Worm (Caenorhabditis elegans) whole organism, mixed stage, embryonic: ENCODE data around the gene clec-57.

ENCODE experiments used
- M03D4.4 ChIP-seq: sonication (generic microtip); optimal IDR thresholded peaks from 2 replicates; lab custom pipeline; 2017; ENCODE audit warnings: mild to moderate bottlenecking, missing genetic modification characterization, missing compliant biosample characterization
- bed-3 ChIP-seq: fragments of 200-800 bp; sonication (Bioruptor generic); optimal IDR thresholded peaks from 3 replicates; lab custom pipeline; 2018; ENCODE audit warnings: mild to moderate bottlenecking, missing genetic modification characterization, moderate library complexity, missing compliant biosample characterization
- blmp-1 ChIP-seq: fragments of 150-350 bp; optimal IDR thresholded peaks from 2 replicates; lab custom pipeline; 2014; ENCODE audit warnings: missing biosample characterization, missing genetic modification characterization
- ceh-39 ChIP-seq: fragments of 150-350 bp; optimal IDR thresholded peaks from 2 replicates; lab custom pipeline; 2014; ENCODE audit warnings: missing biosample characterization, missing genetic modification characterization
- ces-1 ChIP-seq: fragments of 150-350 bp; optimal IDR thresholded peaks from 2 replicates; lab custom pipeline; 2014; ENCODE audit warnings: missing biosample characterization, missing genetic modification reagents, missing genetic modification characterization
- cnd-1 ChIP-seq: fragments of 200-800 bp; sonication (Bioruptor generic); optimal IDR thresholded peaks from 2 replicates; lab custom pipeline; 2018; ENCODE audit warnings: mild to moderate bottlenecking, missing genetic modification characterization, missing compliant biosample characterization
- drap-1 ChIP-seq: fragments of 200-800 bp; sonication (Bioruptor generic); optimal IDR thresholded peaks from 3 replicates; lab custom pipeline; 2018; ENCODE audit warnings: mild to moderate bottlenecking, missing genetic modification characterization, missing compliant biosample characterization
- elt-3 ChIP-seq: fragments of 150-350 bp; optimal IDR thresholded peaks from 2 replicates; lab custom pipeline; 2014; ENCODE audit warnings: missing biosample characterization, missing genetic modification characterization
- ham-2 ChIP-seq: fragments of 200-800 bp; sonication (Bioruptor generic); optimal IDR thresholded peaks from 2 replicates; lab custom pipeline; 2018; ENCODE audit warnings: mild to moderate bottlenecking, missing genetic modification characterization, missing compliant biosample characterization
- hlh-1 ChIP-seq: fragments of 150-350 bp; optimal IDR thresholded peaks from 2 replicates; lab custom pipeline; 2014; ENCODE audit warnings: missing biosample characterization, missing genetic modification reagents, missing genetic modification characterization
- lin-13 ChIP-seq: fragments of 150-350 bp; optimal IDR thresholded peaks from 2 replicates; lab custom pipeline; 2014; ENCODE audit warnings: missing biosample characterization, missing genetic modification characterization
- lsy-2 ChIP-seq: fragments of 150-350 bp; optimal IDR thresholded peaks from 2 replicates; lab custom pipeline; 2014; ENCODE audit warnings: missing biosample characterization, missing genetic modification characterization
- mab-5 ChIP-seq: fragments of 150-350 bp; optimal IDR thresholded peaks from 2 replicates; lab custom pipeline; 2014; ENCODE audit warnings: missing biosample characterization, missing genetic modification characterization
- mep-1 ChIP-seq: fragments of 150-350 bp; optimal IDR thresholded peaks from 2 replicates; lab custom pipeline; 2017; ENCODE audit warnings: missing biosample characterization, missing genetic modification reagents, missing genetic modification characterization, inconsistent platforms
- mls-2 ChIP-seq: sonication (generic microtip); optimal IDR thresholded peaks from 2 replicates; lab custom pipeline; 2016; ENCODE audit warnings: mild to moderate bottlenecking, missing genetic modification characterization, moderate library complexity, missing compliant biosample characterization
- nhr-12 ChIP-seq: fragments of 150-350 bp; optimal IDR thresholded peaks from 2 replicates; lab custom pipeline; 2014; ENCODE audit warnings: missing biosample characterization, missing genetic modification characterization
- nhr-237 ChIP-seq: fragments of 150-350 bp; optimal IDR thresholded peaks from 2 replicates; lab custom pipeline; 2014; ENCODE audit warnings: missing biosample characterization, missing genetic modification characterization
- nhr-28 ChIP-seq: fragments of 150-350 bp; optimal IDR thresholded peaks from 2 replicates; lab custom pipeline; 2014; ENCODE audit warnings: missing biosample characterization, missing genetic modification characterization
- nhr-76 ChIP-seq: sonication (generic microtip); optimal IDR thresholded peaks from 2 replicates; lab custom pipeline; 2017; ENCODE audit warnings: missing biosample characterization, missing genetic modification characterization
- pha-4 ChIP-seq: fragments of 150-350 bp; optimal IDR thresholded peaks from 2 replicates; lab custom pipeline; 2018; ENCODE audit warnings: missing biosample characterization, missing genetic modification reagents, missing genetic modification characterization
- sem-2 ChIP-seq: fragments of 200-800 bp; sonication (Bioruptor generic); optimal IDR thresholded peaks from 2 replicates; lab custom pipeline; 2018; ENCODE audit warnings: mild to moderate bottlenecking, missing genetic modification characterization, missing compliant biosample characterization
- snpc-4 ChIP-seq: fragments of 150-350 bp; optimal IDR thresholded peaks from 2 replicates; lab custom pipeline; 2014; ENCODE audit warnings: missing biosample characterization, missing genetic modification characterization
- tbx-8 ChIP-seq: fragments of 200-800 bp; sonication (Bioruptor generic); optimal IDR thresholded peaks from 2 replicates; lab custom pipeline; 2018; ENCODE audit warnings: mild to moderate bottlenecking, missing genetic modification characterization, moderate library complexity, missing compliant biosample characterization
- unc-120 ChIP-seq: sonication (generic microtip); optimal IDR thresholded peaks from 2 replicates; lab custom pipeline; 2017; ENCODE audit warnings: missing genetic modification characterization, missing compliant biosample characterization; ENCODE audit not compliant: poor library complexity, severe bottlenecking
- unc-39 ChIP-seq: fragments of 150-350 bp; optimal IDR thresholded peaks from 2 replicates; lab custom pipeline; 2014; ENCODE audit warnings: missing biosample characterization, missing genetic modification characterization
- unc-62 ChIP-seq: fragments of 150-350 bp; optimal IDR thresholded peaks from 2 replicates; lab custom pipeline; 2014; ENCODE audit warnings: missing biosample characterization, missing genetic modification reagents, missing genetic modification characterization
- zip-8 ChIP-seq: fragments of 150-350 bp; optimal IDR thresholded peaks from 2 replicates; lab custom pipeline; 2014; ENCODE audit warnings: missing biosample characterization, missing genetic modification characterization
- ztf-11 ChIP-seq: fragments of 150-350 bp; optimal IDR thresholded peaks from 2 replicates; lab custom pipeline; 2014; ENCODE audit warnings: missing biosample characterization, missing genetic modification characterization

The clec-57 gene

DNA sequence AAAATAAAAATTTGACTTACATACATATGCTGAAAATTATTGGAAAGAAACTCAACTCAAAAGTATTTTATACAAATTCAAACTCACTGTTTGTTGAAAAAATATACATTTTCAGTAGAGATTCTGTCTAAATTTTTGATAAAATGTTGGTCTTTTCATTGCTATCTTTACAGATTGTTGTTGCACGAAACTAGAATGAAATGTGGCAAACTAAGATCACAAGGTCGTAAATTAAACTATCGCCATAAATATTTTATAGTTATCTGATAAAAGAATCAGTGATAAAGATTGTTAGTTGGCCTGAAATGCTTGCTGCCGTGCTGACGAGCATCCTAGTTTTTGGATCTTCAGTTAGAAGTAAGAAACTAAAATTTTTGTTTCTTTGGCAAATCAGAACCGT is 9.9 kb downstream of the clec-57 start, which contains the start of gene clec-55:
TSS of gene clec-55 (plus strand) at position 301 of the 400 bp plus-strand sequence.
- TF ChIP-seq mep-1 (no peak), ceh-39 (no peak), nhr-237 (tag; lab: Kevin White, UChicago) (no peak), nhr-12 (tag; lab: Kevin White, UChicago) (no peak), mls-2 (tag; lab: Kevin White, UChicago) (no peak), unc-62 (no peak), unc-39 (tag; lab: Kevin White, UChicago) (no peak), ces-1 (no peak)
- TF ChIP-seq, all 35 proteins: peak for 0

DNA sequence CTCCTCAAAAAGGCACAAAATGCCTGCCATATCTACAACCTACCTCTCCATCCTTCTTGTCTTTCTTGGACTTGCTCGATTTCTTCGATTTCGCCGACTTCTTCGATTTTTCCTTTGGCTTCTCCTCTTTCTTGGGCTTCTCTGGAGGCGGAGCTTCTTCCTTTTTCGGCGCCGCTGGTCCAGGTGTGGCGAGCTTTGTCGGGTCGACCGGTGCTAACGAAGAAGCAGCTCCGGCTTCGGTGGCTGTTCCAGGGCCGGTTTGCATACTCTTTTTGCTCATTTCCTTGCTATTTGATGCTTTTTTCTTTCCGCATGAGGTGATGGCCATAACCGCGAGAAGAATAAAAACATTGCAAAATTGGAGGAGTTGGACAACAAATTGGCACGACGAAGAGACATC is 11.5 kb downstream of the clec-57 start:
- no peak for TF ChIP-seq bed-3
- no peak for TF ChIP-seq unc-120
- TF ChIP-seq unc-39 (tag; lab: Kevin White, UChicago) = no peak
- TF ChIP-seq lsy-2 = no peak
- no peak for TF ChIP-seq hlh-1 (tag; lab: Kevin White, UChicago)
- no peak for TF ChIP-seq mab-5
- TF ChIP-seq ces-1 = no peak
- TF ChIP-seq drap-1 (GFP tag; lab: Kevin White, UChicago) = no peak
- TF ChIP-seq tbx-8 (GFP tag; lab: Kevin White, UChicago) = no peak
- no peak for TF ChIP-seq nhr-76 (tag; lab: Kevin White, UChicago)
- no peak for TF ChIP-seq nhr-237 (tag; lab: Kevin White, UChicago)
- TF ChIP-seq M03D4.4 (tag; lab: Kevin White, UChicago) = no peak
- TF ChIP-seq snpc-4 (tag; lab: Kevin White, UChicago) = no peak
- no peak for TF ChIP-seq blmp-1 (tag; lab: Kevin White, UChicago)

DNA sequence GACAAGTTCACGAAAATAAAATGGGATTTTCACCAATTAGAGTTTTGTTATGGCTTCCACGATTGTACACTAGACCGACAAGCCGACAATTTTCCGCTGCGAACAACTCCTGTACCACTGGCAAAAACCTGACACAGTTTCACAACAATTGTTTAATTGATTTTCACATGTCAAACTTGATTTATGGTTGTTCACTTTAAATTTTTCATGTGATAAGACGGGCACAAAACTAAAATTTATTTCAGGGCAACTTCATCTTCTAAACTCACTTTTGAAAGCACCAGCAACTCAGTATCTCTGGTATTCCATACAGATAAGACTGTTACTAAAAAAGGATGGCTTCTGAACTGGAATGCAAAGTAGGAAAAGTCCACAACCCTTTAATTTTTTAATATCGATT is 12.4 kb downstream of the clec-57 start, which contains the start of gene R02D5.7:
TSS of gene R02D5.7 (minus strand) at position 101 of the 400 bp plus-strand sequence.
- TF ChIP-seq tbx-8 (GFP tag; lab: Kevin White, UChicago) = no peak
- no peak for TF ChIP-seq ham-2 (GFP tag; lab: Kevin White, UChicago)
- TF ChIP-seq bed-3 = no peak
- TF ChIP-seq lsy-2 = no peak
- TF ChIP-seq unc-39 (tag; lab: Kevin White, UChicago) = no peak
- no peak for TF ChIP-seq pha-4 (tag; lab: Kevin White, UChicago)
- no peak for TF ChIP-seq ceh-39
- TF ChIP-seq nhr-12 (tag; lab: Kevin White, UChicago) = no peak
- TF ChIP-seq snpc-4 (tag; lab: Kevin White, UChicago) = no peak
- no peak for TF ChIP-seq mls-2 (tag; lab: Kevin White, UChicago)
- no peak for TF ChIP-seq lin-13 (tag; lab: Kevin White, UChicago)
- no peak for TF ChIP-seq elt-3 (tag; lab: Kevin White, UChicago)
- no peak for TF ChIP-seq cnd-1 (tag; lab: Kevin White, UChicago)
- TF ChIP-seq blmp-1 (tag; lab: Kevin White, UChicago) = no peak
- TF ChIP-seq nhr-28 = no peak
- TF ChIP-seq hlh-1 (tag; lab: Kevin White, UChicago) = no peak
- TF ChIP-seq unc-120 = no peak
- no peak for TF ChIP-seq sem-2 (GFP tag; lab: Kevin White, UChicago)

DNA sequence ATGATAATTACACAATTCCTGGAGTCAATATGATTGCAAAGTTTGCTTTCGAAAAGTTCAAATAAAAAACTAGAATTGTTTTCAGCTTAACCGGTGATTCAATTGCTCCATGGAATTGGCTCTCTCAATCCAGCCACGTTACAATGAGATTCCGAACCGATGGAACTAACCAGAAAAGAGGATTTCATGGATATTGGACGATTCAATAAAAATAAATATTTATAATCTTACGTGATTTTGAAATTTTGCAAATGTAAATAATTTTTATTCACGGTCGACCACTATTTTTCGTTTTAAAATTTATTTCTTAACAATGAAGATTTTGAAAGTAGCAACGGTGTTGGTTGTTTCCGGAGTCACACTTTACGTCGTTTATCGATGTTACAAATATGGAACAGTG is 13.0 kb downstream of the clec-57 start, which contains the start of gene R02D5.10:
TSS of gene R02D5.10 (plus strand) at position 301 of the 400 bp plus-strand sequence.
- TF ChIP-seq mep-1 = no peak

DNA sequence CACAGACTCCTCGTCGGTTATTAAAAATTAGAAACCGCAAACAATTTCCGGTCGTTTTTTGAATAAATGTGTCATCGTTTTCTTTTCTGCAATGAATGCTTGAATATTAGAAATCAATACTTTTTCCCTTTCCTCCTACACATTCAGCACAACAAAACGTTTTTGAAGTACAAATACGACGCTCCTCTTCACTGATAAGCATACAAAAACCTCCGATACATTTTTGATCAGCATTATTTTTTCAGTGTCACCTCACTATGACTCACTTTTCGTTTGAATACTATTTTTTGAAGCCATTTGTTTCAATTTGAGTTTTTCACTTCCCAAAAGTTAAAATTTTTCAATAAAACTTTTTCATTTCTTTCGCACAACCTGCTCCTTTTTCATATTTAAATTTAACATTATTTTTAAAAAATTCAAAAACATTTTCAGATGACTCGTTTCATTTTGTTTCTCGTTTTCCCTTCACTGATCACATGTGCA is 13.7 kb downstream of the clec-57 start, which contains the start of gene R02D5.3:
TSS of gene R02D5.3 (plus strand) at position 433 of the 483 bp plus-strand sequence.
- TF ChIP-seq nhr-12 (tag; lab: Kevin White, UChicago) (no peak), drap-1 (GFP tag; lab: Kevin White, UChicago) (no peak), blmp-1 (tag; lab: Kevin White, UChicago) (no peak), nhr-237 (tag; lab: Kevin White, UChicago) (no peak), M03D4.4 (tag; lab: Kevin White, UChicago) (no peak), ham-2 (GFP tag; lab: Kevin White, UChicago) (no peak), zip-8 (tag; lab: Kevin White, UChicago) (no peak), sem-2 (GFP tag; lab: Kevin White, UChicago) (no peak), ceh-39 (no peak), ztf-11 (no peak), bed-3 (no peak)

DNA sequence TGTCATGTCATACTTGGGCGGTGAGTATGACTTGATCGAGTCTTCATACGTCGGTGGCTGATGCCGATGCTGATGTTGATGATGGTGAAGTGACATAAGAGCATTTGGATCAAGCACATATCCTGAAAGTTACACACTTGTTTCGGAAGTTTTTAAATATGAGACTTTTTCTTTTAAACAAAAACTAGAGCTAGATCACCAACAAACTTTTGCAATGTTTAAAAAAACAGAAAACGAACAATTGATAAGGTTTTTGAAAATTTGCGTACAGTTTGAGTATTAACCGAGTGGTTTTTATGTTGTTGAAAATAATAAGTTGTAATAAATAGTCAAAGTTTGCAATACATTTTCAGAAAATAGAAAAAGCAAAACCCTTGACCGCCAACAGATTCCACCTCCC is 15.6 kb downstream of the clec-57 start, which contains the start of gene R02D5.4:
TSS of gene R02D5.4 (minus strand) at position 101 of the 400 bp plus-strand sequence.
- no peak for TF ChIP-seq drap-1 (GFP tag; lab: Kevin White, UChicago)
- TF ChIP-seq ham-2 (GFP tag; lab: Kevin White, UChicago) = no peak
- TF ChIP-seq mls-2 (tag; lab: Kevin White, UChicago) = no peak
- no peak for TF ChIP-seq unc-62
- TF ChIP-seq, all 35 proteins: peak for 0
